Fruit fly (Drosophila melanogaster): ENCODE data around the gene CG11279.

The CG11279 gene

dm6 chr3L:13066220-13066619, 19.4 kb downstream of the CG11279 start (continued):
- TF ChIP-seq Hr39 (GFP tag; optimal IDR thresholded peaks at IDR 0.05) (no peak), fd85E (GFP tag; optimal IDR thresholded peaks at IDR 0.05) (no peak), fkh (GFP tag; optimal IDR thresholded peaks at IDR 0.05) (no peak), Eip78C (GFP tag) (peak; percentile 75), topi (GFP tag; optimal IDR thresholded peaks at IDR 0.05) (no peak), fd59A (GFP tag; optimal IDR thresholded peaks at IDR 0.05) (peak; percentile 48), CG6276 (GFP tag; optimal IDR thresholded peaks at IDR 0.05) (peak; percentile 12), Met (GFP tag; optimal IDR thresholded peaks at IDR 0.05) (no peak), CG31627 (GFP tag; optimal IDR thresholded peaks at IDR 0.05) (no peak), CG3919 (GFP tag; optimal IDR thresholded peaks at IDR 0.05) (peak; percentile 21), Smox (GFP tag; optimal IDR thresholded peaks at IDR 0.05) (no peak), dac (GFP tag; optimal IDR thresholded peaks at IDR 0.05) (no peak), OdsH (GFP tag; optimal IDR thresholded peaks at IDR 0.05) (peak; percentile 30), lz (GFP tag; optimal IDR thresholded peaks at IDR 0.05) (no peak), ss (GFP tag; optimal IDR thresholded peaks at IDR 0.05) (no peak), Ets21C (GFP tag; optimal IDR thresholded peaks at IDR 0.05) (no peak), Eip75B (GFP tag; optimal IDR thresholded peaks at IDR 0.05) (peak; percentile 12), svp (GFP tag) (peak; percentile 43), CG8319 (GFP tag; optimal IDR thresholded peaks at IDR 0.05) (no peak), Sox102F (GFP tag; optimal IDR thresholded peaks at IDR 0.05) (no peak), Hr38 (GFP tag; optimal IDR thresholded peaks at IDR 0.05) (no peak), CG1621 (tag; optimal IDR thresholded peaks at IDR 0.05) (no peak), CG7368 (GFP tag; optimal IDR thresholded peaks at IDR 0.05) (no peak), Lpt (GFP tag; optimal IDR thresholded peaks at IDR 0.05) (no peak)

DNA sequence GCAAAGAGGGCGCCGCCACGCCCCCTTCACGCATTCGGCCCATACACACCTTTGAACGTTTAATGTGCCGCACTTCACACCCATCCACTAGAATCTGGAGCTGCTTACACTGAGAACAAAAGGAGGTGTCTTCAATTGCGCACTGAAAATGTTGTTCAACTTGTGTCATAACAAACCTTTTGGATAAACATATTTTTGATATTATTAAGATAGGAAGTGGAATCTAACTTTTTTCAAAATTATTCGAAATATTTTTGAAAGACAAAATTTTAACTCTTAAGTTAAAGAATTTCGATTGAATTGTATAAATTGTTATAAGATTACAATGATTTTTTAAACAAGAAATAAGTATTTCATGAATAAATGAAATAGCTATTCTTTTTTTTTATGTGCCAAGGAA, 21.5 kb downstream of the CG11279 start:
- TF ChIP-seq CG32006 (GFP tag; optimal IDR thresholded peaks at IDR 0.05) (peak; percentile 21), CG15336 (GFP tag; IDR thresholded peaks at IDR 0.05) (no peak), Sox15 (GFP tag; optimal IDR thresholded peaks at IDR 0.05) (no peak), Eip78C (GFP tag) (peak; percentile 66), CG34406 (GFP tag; optimal IDR thresholded peaks at IDR 0.05) (no peak), topi (GFP tag; optimal IDR thresholded peaks at IDR 0.05) (no peak), Eip75B (GFP tag; optimal IDR thresholded peaks at IDR 0.05) (peak; percentile 1), CG9139 (GFP tag; optimal IDR thresholded peaks at IDR 0.05) (no peak), CG3919 (GFP tag; optimal IDR thresholded peaks at IDR 0.05) (peak; percentile 29), CG8632 (GFP tag; optimal IDR thresholded peaks at IDR 0.05) (no peak), salr (GFP tag; optimal IDR thresholded peaks at IDR 0.05) (peak in 1 of 2 experiments; percentile 22), CG6163 (GFP tag; IDR thresholded peaks at IDR 0.05) (no peak), Ets96B (tag; optimal IDR thresholded peaks at IDR 0.05) (peak; percentile 14)

DNA sequence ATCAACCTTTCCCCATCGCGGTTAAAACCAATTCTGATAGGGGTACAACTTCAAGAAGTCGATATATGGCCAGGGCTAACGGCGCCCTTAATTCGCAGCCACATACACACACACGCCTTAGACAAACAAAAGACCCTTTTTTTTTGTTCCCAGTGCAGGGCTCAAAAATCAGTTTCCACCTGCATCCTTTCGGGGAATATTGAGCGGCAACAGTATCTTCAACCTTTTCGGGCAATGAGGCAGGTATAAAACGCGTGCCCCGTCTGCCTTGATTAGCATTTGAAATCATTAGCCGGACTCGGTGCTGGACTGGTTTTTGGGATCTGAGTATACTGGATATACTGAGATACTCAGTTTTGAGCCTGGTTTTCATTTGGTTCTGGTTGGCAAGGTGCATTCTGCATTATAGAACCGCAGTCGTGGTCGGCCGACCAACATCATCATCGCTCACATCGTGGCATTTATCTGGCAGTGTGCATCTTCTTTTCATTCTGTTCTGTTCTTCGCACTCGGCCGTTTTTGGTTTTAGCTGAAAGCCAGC, 27.4 kb downstream of the CG11279 start:
- TF ChIP-seq Eip93F (GFP tag; optimal IDR thresholded peaks at IDR 0.05) (no peak), CG6163 (GFP tag; IDR thresholded peaks at IDR 0.05) (no peak), CG4318 (GFP tag; optimal IDR thresholded peaks at IDR 0.05) (no peak), CG34406 (GFP tag; optimal IDR thresholded peaks at IDR 0.05) (no peak), spab (GFP tag; optimal IDR thresholded peaks at IDR 0.05) (no peak), CG11762 (GFP tag; optimal IDR thresholded peaks at IDR 0.05; ENCODE audit: insufficient read depth) (no peak), CG6276 (GFP tag; optimal IDR thresholded peaks at IDR 0.05) (no peak), cyc (GFP tag; optimal IDR thresholded peaks at IDR 0.05) (no peak), CG6792 (GFP tag; optimal IDR thresholded peaks at IDR 0.05) (no peak), pdm3 (GFP tag; optimal IDR thresholded peaks at IDR 0.05) (no peak), CG9139 (GFP tag; optimal IDR thresholded peaks at IDR 0.05) (no peak), CG8632 (GFP tag; optimal IDR thresholded peaks at IDR 0.05) (no peak), Met (GFP tag; optimal IDR thresholded peaks at IDR 0.05) (no peak), OdsH (GFP tag; optimal IDR thresholded peaks at IDR 0.05) (no peak), Sox14 (GFP tag; optimal IDR thresholded peaks at IDR 0.05) (no peak), eg (GFP tag; IDR thresholded peaks at IDR 0.05) (no peak), Hr38 (GFP tag; optimal IDR thresholded peaks at IDR 0.05) (no peak), Blimp-1 (GFP tag; optimal IDR thresholded peaks at IDR 0.05) (no peak), Eip75B (GFP tag; optimal IDR thresholded peaks at IDR 0.05) (no peak), CG10631 (GFP tag; optimal IDR thresholded peaks at IDR 0.05) (no peak)
